Worm (Caenorhabditis elegans) whole organism, mixed stage, embryonic: ENCODE data around the gene srh-282.

ENCODE experiments used
- M03D4.4 ChIP-seq: sonication (generic microtip); optimal IDR thresholded peaks from 2 replicates; lab custom pipeline; 2017; ENCODE audit warnings: mild to moderate bottlenecking, missing genetic modification characterization, missing compliant biosample characterization
- ceh-83 ChIP-seq: fragments of 200-800 bp; sonication (Bioruptor generic); optimal IDR thresholded peaks from 2 replicates; lab custom pipeline; 2018; ENCODE audit warnings: mild to moderate bottlenecking, missing genetic modification characterization, missing compliant biosample characterization
- cnd-1 ChIP-seq: fragments of 200-800 bp; sonication (Bioruptor generic); optimal IDR thresholded peaks from 2 replicates; lab custom pipeline; 2018; ENCODE audit warnings: mild to moderate bottlenecking, missing genetic modification characterization, missing compliant biosample characterization
- elt-3 ChIP-seq: fragments of 150-350 bp; optimal IDR thresholded peaks from 2 replicates; lab custom pipeline; 2014; ENCODE audit warnings: missing biosample characterization, missing genetic modification characterization
- flh-1 ChIP-seq: fragments of 200-800 bp; sonication (Bioruptor generic); optimal IDR thresholded peaks from 2 replicates; lab custom pipeline; 2018; ENCODE audit warnings: mild to moderate bottlenecking, missing genetic modification characterization, moderate library complexity, missing compliant biosample characterization
- hlh-1 ChIP-seq: fragments of 150-350 bp; optimal IDR thresholded peaks from 2 replicates; lab custom pipeline; 2014; ENCODE audit warnings: missing biosample characterization, missing genetic modification reagents, missing genetic modification characterization
- lin-13 ChIP-seq: fragments of 150-350 bp; optimal IDR thresholded peaks from 2 replicates; lab custom pipeline; 2014; ENCODE audit warnings: missing biosample characterization, missing genetic modification characterization
- lsy-2 ChIP-seq: fragments of 150-350 bp; optimal IDR thresholded peaks from 2 replicates; lab custom pipeline; 2014; ENCODE audit warnings: missing biosample characterization, missing genetic modification characterization
- nhr-12 ChIP-seq: fragments of 150-350 bp; optimal IDR thresholded peaks from 2 replicates; lab custom pipeline; 2014; ENCODE audit warnings: missing biosample characterization, missing genetic modification characterization
- nhr-237 ChIP-seq: fragments of 150-350 bp; optimal IDR thresholded peaks from 2 replicates; lab custom pipeline; 2014; ENCODE audit warnings: missing biosample characterization, missing genetic modification characterization
- nhr-28 ChIP-seq: fragments of 150-350 bp; optimal IDR thresholded peaks from 2 replicates; lab custom pipeline; 2014; ENCODE audit warnings: missing biosample characterization, missing genetic modification characterization
- pha-4 ChIP-seq: fragments of 150-350 bp; optimal IDR thresholded peaks from 2 replicates; lab custom pipeline; 2018; ENCODE audit warnings: missing biosample characterization, missing genetic modification reagents, missing genetic modification characterization
- snpc-4 ChIP-seq: fragments of 150-350 bp; optimal IDR thresholded peaks from 2 replicates; lab custom pipeline; 2014; ENCODE audit warnings: missing biosample characterization, missing genetic modification characterization
- ztf-11 ChIP-seq: fragments of 150-350 bp; optimal IDR thresholded peaks from 2 replicates; lab custom pipeline; 2014; ENCODE audit warnings: missing biosample characterization, missing genetic modification characterization

ce11 chrIV:293163-293755 lies 20.1 kb upstream of the srh-282 start:
- TF ChIP-seq nhr-12 (no peak), M03D4.4 (tag; lab: Kevin White, UChicago) (no peak), nhr-237 (no peak), ztf-11 (tag; lab: Kevin White, UChicago) (no peak), lin-13 (no peak), snpc-4 (tag; lab: Kevin White, UChicago) (no peak), ceh-83 (GFP tag; lab: Kevin White, UChicago) (no peak), nhr-28 (no peak), cnd-1 (tag; lab: Kevin White, UChicago) (no peak), elt-3 (tag; lab: Kevin White, UChicago) (no peak), hlh-1 (no peak), flh-1 (GFP tag; lab: Kevin White, UChicago) (no peak), lsy-2 (no peak), pha-4 (tag; lab: Kevin White, UChicago) (no peak)
